Worm (Caenorhabditis elegans) whole organism, L3 larva: ENCODE data around the gene C53D6.6.

Experiments used
- R02D3.7 ChIP-seq: fragments of 150-350 bp; optimal IDR thresholded peaks from 2 replicates; lab custom pipeline; 2014; ENCODE audit warnings: missing biosample characterization, missing genetic modification characterization
- aly-2 ChIP-seq: fragments of 150-350 bp; optimal IDR thresholded peaks from 2 replicates; lab custom pipeline; 2014; ENCODE audit warnings: missing biosample characterization, missing genetic modification characterization
- ceh-16 ChIP-seq: sonication (generic microtip); optimal IDR thresholded peaks from 2 replicates; lab custom pipeline; 2017; ENCODE audit warnings: missing biosample characterization, missing genetic modification characterization
- ceh-28 ChIP-seq: fragments of 150-350 bp; optimal IDR thresholded peaks from 2 replicates; lab custom pipeline; 2014; ENCODE audit warnings: missing biosample characterization, missing genetic modification reagents, missing genetic modification characterization
- ceh-82 ChIP-seq: fragments of 150-350 bp; optimal IDR thresholded peaks from 2 replicates; lab custom pipeline; 2014; ENCODE audit warnings: missing biosample characterization, missing genetic modification characterization
- ceh-9 ChIP-seq: sonication (generic microtip); optimal IDR thresholded peaks from 2 replicates; lab custom pipeline; 2018; ENCODE audit warnings: missing biosample characterization, missing genetic modification characterization
- daf-12 ChIP-seq: fragments of 150-350 bp; optimal IDR thresholded peaks from 2 replicates; lab custom pipeline; 2014; ENCODE audit warnings: missing biosample characterization, missing genetic modification reagents, missing genetic modification characterization
- egl-27 ChIP-seq: sonication (generic microtip); optimal IDR thresholded peaks from 4 replicates; lab custom pipeline; 2017; ENCODE audit warnings: missing biosample characterization, missing genetic modification reagents, missing genetic modification characterization
- egl-5 ChIP-seq: fragments of 150-350 bp; optimal IDR thresholded peaks from 2 replicates; lab custom pipeline; 2017; ENCODE audit warnings: missing biosample characterization, missing genetic modification reagents, missing genetic modification characterization, inconsistent platforms
- elt-1 ChIP-seq: fragments of 150-350 bp; optimal IDR thresholded peaks from 2 replicates; lab custom pipeline; 2014; ENCODE audit warnings: missing biosample characterization, missing genetic modification characterization
- elt-2 ChIP-seq: sonication (generic microtip); optimal IDR thresholded peaks from 2 replicates; lab custom pipeline; 2016; ENCODE audit warnings: missing genetic modification reagents, mild to moderate bottlenecking, missing genetic modification characterization, missing compliant biosample characterization
- elt-3 ChIP-seq, 3 experiments: fragments of 150-350 bp in 1 of 3; sonication (generic microtip) in 2 of 3; optimal IDR thresholded peaks; 2 replicates in 2 of 3; 4 replicates in 1 of 3; lab custom pipeline; 2014 to 2017; ENCODE audit warnings: missing biosample characterization in 3 of 3, missing genetic modification characterization in 3 of 3
- eor-1 ChIP-seq, 2 experiments: fragments of 150-350 bp; optimal IDR thresholded peaks; 2 replicates each; lab custom pipeline; 2014 to 2018; ENCODE audit warnings: missing biosample characterization in 2 of 2, missing genetic modification characterization in 2 of 2
- fkh-2 ChIP-seq: fragments of 150-350 bp; optimal IDR thresholded peaks from 2 replicates; lab custom pipeline; 2014; ENCODE audit warnings: missing biosample characterization, missing genetic modification reagents, missing genetic modification characterization
- hmg-11 ChIP-seq: sonication (generic microtip); optimal IDR thresholded peaks from 2 replicates; lab custom pipeline; 2016; ENCODE audit warnings: missing genetic modification characterization, missing compliant biosample characterization
- jun-1 ChIP-seq: fragments of 150-350 bp; optimal IDR thresholded peaks from 2 replicates; lab custom pipeline; 2014; ENCODE audit warnings: missing biosample characterization, missing genetic modification reagents, missing genetic modification characterization
- lin-15B ChIP-seq: fragments of 150-350 bp; optimal IDR thresholded peaks from 2 replicates; lab custom pipeline; 2014; ENCODE audit warnings: missing biosample characterization, missing genetic modification characterization
- lin-39 ChIP-seq: fragments of 150-350 bp; optimal IDR thresholded peaks from 2 replicates; lab custom pipeline; 2018; ENCODE audit warnings: missing biosample characterization, missing genetic modification reagents, missing genetic modification characterization
- lsy-12 ChIP-seq: sonication (generic microtip); optimal IDR thresholded peaks from 2 replicates; lab custom pipeline; 2016; ENCODE audit warnings: mild to moderate bottlenecking, missing genetic modification characterization, missing compliant biosample characterization
- mdl-1 ChIP-seq: fragments of 150-350 bp; optimal IDR thresholded peaks from 2 replicates; lab custom pipeline; 2014; ENCODE audit warnings: missing biosample characterization, missing genetic modification characterization
- mml-1 ChIP-seq: fragments of 150-350 bp; sonication (generic microtip); optimal IDR thresholded peaks from 3 replicates; lab custom pipeline; 2014; ENCODE audit warnings: missing biosample characterization, missing genetic modification characterization
- nfya-1 ChIP-seq: sonication (generic microtip); optimal IDR thresholded peaks from 2 replicates; lab custom pipeline; 2017; ENCODE audit warnings: missing genetic modification characterization, mild to moderate bottlenecking, missing compliant biosample characterization, antibody characterized with exemption, moderate library complexity; ENCODE audit not compliant: insufficient read depth
- nhr-11 ChIP-seq: fragments of 150-350 bp; optimal IDR thresholded peaks from 2 replicates; lab custom pipeline; 2014; ENCODE audit warnings: missing biosample characterization, missing genetic modification characterization
- nhr-12 ChIP-seq: fragments of 150-350 bp; optimal IDR thresholded peaks from 2 replicates; lab custom pipeline; 2014; ENCODE audit warnings: missing biosample characterization, missing genetic modification characterization
- nhr-237 ChIP-seq: fragments of 150-350 bp; optimal IDR thresholded peaks from 2 replicates; lab custom pipeline; 2014; ENCODE audit warnings: missing biosample characterization, missing genetic modification characterization
- nhr-25 ChIP-seq: sonication (generic microtip); optimal IDR thresholded peaks from 2 replicates; lab custom pipeline; 2017; ENCODE audit warnings: missing biosample characterization, missing genetic modification characterization
- nhr-28 ChIP-seq: fragments of 150-350 bp; optimal IDR thresholded peaks from 2 replicates; lab custom pipeline; 2014; ENCODE audit warnings: missing biosample characterization, missing genetic modification characterization
- nhr-67 ChIP-seq: fragments of 150-350 bp; optimal IDR thresholded peaks from 2 replicates; lab custom pipeline; 2014; ENCODE audit warnings: missing biosample characterization, missing genetic modification characterization
- nhr-76 ChIP-seq: fragments of 150-350 bp; sonication (generic microtip); optimal IDR thresholded peaks from 5 replicates; lab custom pipeline; 2014; ENCODE audit warnings: missing biosample characterization, missing genetic modification characterization
- nhr-77 ChIP-seq: fragments of 150-350 bp; optimal IDR thresholded peaks from 2 replicates; lab custom pipeline; 2014; ENCODE audit warnings: missing biosample characterization, missing genetic modification characterization
- pha-4 ChIP-seq: fragments of 150-350 bp; optimal IDR thresholded peaks from 2 replicates; lab custom pipeline; 2014; ENCODE audit warnings: missing biosample characterization, missing genetic modification reagents, missing genetic modification characterization
- pqm-1 ChIP-seq: fragments of 150-350 bp; optimal IDR thresholded peaks from 2 replicates; lab custom pipeline; 2017; ENCODE audit warnings: missing biosample characterization, missing genetic modification characterization, inconsistent platforms
- sea-2 ChIP-seq: fragments of 150-350 bp; sonication (generic microtip); optimal IDR thresholded peaks from 4 replicates; lab custom pipeline; 2014; ENCODE audit warnings: missing biosample characterization, missing genetic modification reagents, missing genetic modification characterization
- skn-1 ChIP-seq: fragments of 150-350 bp; optimal IDR thresholded peaks from 2 replicates; lab custom pipeline; 2014; ENCODE audit warnings: missing biosample characterization, missing genetic modification characterization
- snpc-4 ChIP-seq: fragments of 150-350 bp; optimal IDR thresholded peaks from 2 replicates; lab custom pipeline; 2014; ENCODE audit warnings: missing biosample characterization, missing genetic modification characterization
- tbx-2 ChIP-seq: sonication (generic microtip); optimal IDR thresholded peaks from 2 replicates; lab custom pipeline; 2016; ENCODE audit warnings: mild to moderate bottlenecking, missing genetic modification characterization, missing compliant biosample characterization
- unc-39 ChIP-seq: sonication (generic microtip); optimal IDR thresholded peaks from 4 replicates; lab custom pipeline; 2017; ENCODE audit warnings: missing biosample characterization, missing genetic modification characterization
- unc-62 ChIP-seq: fragments of 150-350 bp; sonication (generic microtip); optimal IDR thresholded peaks from 4 replicates; lab custom pipeline; 2014; ENCODE audit warnings: missing biosample characterization, missing genetic modification reagents, missing genetic modification characterization
- ztf-11 ChIP-seq: fragments of 150-350 bp; optimal IDR thresholded peaks from 2 replicates; lab custom pipeline; 2014; ENCODE audit warnings: missing biosample characterization, missing genetic modification characterization
- ztf-4 ChIP-seq: fragments of 150-350 bp; optimal IDR thresholded peaks from 2 replicates; lab custom pipeline; 2014; ENCODE audit warnings: missing biosample characterization, missing genetic modification characterization

C53D6.6 gene

DNA sequence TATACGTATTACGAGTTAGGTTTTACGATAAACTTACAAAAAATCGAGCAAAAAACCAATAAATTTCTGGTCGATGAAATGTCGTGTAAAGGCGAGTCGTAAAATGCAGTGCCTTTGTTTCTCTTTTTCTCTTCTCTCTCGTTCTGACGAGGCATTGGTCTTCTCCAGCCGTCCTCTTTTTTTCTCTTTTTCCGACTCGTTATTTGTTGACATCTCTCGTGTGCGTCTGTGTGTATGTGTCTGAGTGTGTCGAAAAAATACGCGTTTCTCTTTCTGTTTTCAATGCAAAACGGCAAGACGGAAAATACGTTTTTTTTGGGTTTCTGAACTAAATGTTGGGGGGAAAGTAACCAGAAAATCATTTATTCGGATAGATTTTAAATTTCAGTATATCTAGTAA is at the start of gene C53D6.6:
TSS of gene C53D6.6 (minus strand) at position 118 of the 400 bp plus-strand sequence.
- TF ChIP-seq pha-4, result peak; percentile 90
- peak; percentile 50 for TF ChIP-seq nfya-1 (tag; lab: Kevin White, UChicago)
- no peak for TF ChIP-seq aly-2
- TF ChIP-seq, all 47 proteins: peak for 2

DNA sequence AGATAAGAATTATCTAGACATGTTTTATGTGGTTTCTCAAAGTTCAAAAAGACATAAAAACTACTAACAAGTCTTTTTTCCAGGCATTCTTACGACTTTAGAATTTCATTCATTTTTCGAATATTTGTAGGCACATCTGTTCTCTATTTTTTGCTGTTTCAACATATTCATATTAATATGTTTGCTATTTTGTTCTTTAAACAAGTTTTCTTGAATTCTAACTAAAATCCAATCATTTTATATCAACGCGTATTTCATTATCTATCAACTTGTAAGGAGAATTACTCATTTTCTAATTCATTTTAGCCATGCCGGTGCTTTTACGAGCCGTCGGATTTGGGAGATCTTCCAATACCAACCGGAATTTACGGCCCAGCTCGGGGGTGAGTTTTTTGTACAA is 49.6 kb upstream of the C53D6.6 start, which contains the start of gene twk-8:
TSS of gene twk-8 (plus strand) at position 301 of the 400 bp plus-strand sequence.
- TF ChIP-seq elt-1, result no peak
- TF ChIP-seq nhr-237 (tag; lab: Kevin White, UChicago), result no peak
- TF ChIP-seq nhr-11, result no peak
- TF ChIP-seq ztf-4 (tag; lab: Kevin White, UChicago), result no peak
- no peak for TF ChIP-seq unc-39
- TF ChIP-seq pha-4, result no peak
- TF ChIP-seq lin-15B (tag; lab: Kevin White, UChicago), result no peak
- TF ChIP-seq lsy-12 (tag; lab: Kevin White, UChicago), result no peak
- no peak for TF ChIP-seq fkh-2
- no peak for TF ChIP-seq pqm-1 (tag; lab: Kevin White, UChicago)
- no peak for TF ChIP-seq tbx-2 (tag; lab: Kevin White, UChicago)
- no peak for TF ChIP-seq ceh-28 (tag; lab: Kevin White, UChicago)
- no peak for TF ChIP-seq sea-2 (GFP tag; lab: Kevin White, UChicago)
- no peak for TF ChIP-seq aly-2

DNA sequence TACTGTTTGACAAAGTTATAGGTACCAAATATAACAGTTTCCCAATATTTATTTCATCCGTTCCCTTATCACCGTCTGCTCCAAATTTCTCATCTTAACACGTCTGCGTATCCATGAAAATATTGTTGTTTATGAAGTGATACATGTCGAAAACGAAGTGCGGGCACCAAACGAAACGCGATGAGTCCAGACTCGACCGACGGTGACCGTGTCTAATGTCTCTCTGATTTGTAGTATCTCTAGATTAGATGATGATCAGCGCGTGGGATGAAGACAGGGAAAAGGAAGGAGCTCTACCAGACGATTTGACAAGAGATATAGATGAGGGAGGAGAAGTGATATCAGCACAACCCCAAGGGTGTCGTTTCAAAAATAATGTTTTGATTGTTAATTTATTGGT is 47.7 kb upstream of the C53D6.6 start:
- TF ChIP-seq nhr-28 (tag; lab: Kevin White, UChicago) (no peak), egl-5 (tag; lab: Kevin White, UChicago) (peak; percentile 59), nhr-76 (tag; lab: Kevin White, UChicago) (no peak), lin-15B (tag; lab: Kevin White, UChicago) (no peak), nfya-1 (tag; lab: Kevin White, UChicago) (peak; percentile 7)

ce11 chrIV:9079330-9079729 is 46.9 kb upstream of the C53D6.6 start:
- TF ChIP-seq R02D3.7 (tag; lab: Kevin White, UChicago) (no peak), nhr-67 (no peak), daf-12 (no peak), egl-5 (tag; lab: Kevin White, UChicago) (peak; percentile 70)

ce11 chrIV:9078469-9078868 is 46.0 kb upstream of the C53D6.6 start, which contains the start of gene mans-4:
Gene mans-4, minus strand, starts transcription at chrIV:9078569.
- TF ChIP-seq nhr-12 (tag; lab: Kevin White, UChicago) (no peak), ztf-11 (tag; lab: Kevin White, UChicago) (no peak), elt-3 (tag; optimal IDR thresholded peaks at IDR 0.05; lab: Kevin White, UChicago) (no peak), lin-39 (tag; lab: Kevin White, UChicago) (no peak), ztf-4 (tag; lab: Kevin White, UChicago) (no peak)

ce11 chrIV:9074244-9074723 is 41.8 kb upstream of the C53D6.6 start, which contains the start of gene mppb-1:
Gene mppb-1, plus strand, starts transcription at chrIV:9074673.
- TF ChIP-seq ztf-11 (tag; lab: Kevin White, UChicago) (no peak), nhr-28 (tag; lab: Kevin White, UChicago) (no peak), tbx-2 (tag; lab: Kevin White, UChicago) (no peak), lin-39 (tag; lab: Kevin White, UChicago) (peak; percentile 64), nhr-67 (no peak), nhr-11 (no peak), elt-2 (tag; lab: Kevin White, UChicago) (peak; percentile 35), hmg-11 (peak; percentile 42), ceh-16 (tag; lab: Kevin White, UChicago) (no peak), egl-27 (no peak), mdl-1 (tag; lab: Kevin White, UChicago) (no peak), sea-2 (GFP tag; lab: Kevin White, UChicago) (no peak), nhr-237 (tag; lab: Kevin White, UChicago) (no peak), egl-5 (tag; lab: Kevin White, UChicago) (no peak), unc-62 (GFP tag; lab: Kevin White, UChicago) (no peak), ceh-28 (tag; lab: Kevin White, UChicago) (no peak), fkh-2 (no peak), elt-1 (no peak), nhr-12 (tag; lab: Kevin White, UChicago) (no peak), nhr-25 (tag; lab: Kevin White, UChicago) (peak; percentile 80), R02D3.7 (tag; lab: Kevin White, UChicago) (peak; percentile 54), eor-1 (tag; optimal IDR thresholded peaks at IDR 0.05; lab: Kevin White, UChicago) (no peak), elt-3 (tag; optimal IDR thresholded peaks at IDR 0.05; lab: Kevin White, UChicago) (no peak), nhr-77 (tag; lab: Kevin White, UChicago) (no peak), nfya-1 (tag; lab: Kevin White, UChicago) (peak; percentile 80), snpc-4 (tag; lab: Kevin White, UChicago) (peak; percentile 78), ceh-82 (tag; lab: Kevin White, UChicago) (no peak), lin-15B (tag; lab: Kevin White, UChicago) (peak; percentile 72), skn-1 (tag; lab: Kevin White, UChicago) (no peak), unc-39 (no peak), mml-1 (tag; lab: Kevin White, UChicago) (no peak), ceh-9 (tag; lab: Kevin White, UChicago) (no peak), jun-1 (peak; percentile 29), pha-4 (peak; percentile 79)
